Worm (Caenorhabditis elegans) whole organism, mixed stage, embryonic: ENCODE data around the gene C54E4.5.

Experiments
- M03D4.4 ChIP-seq: sonication (generic microtip); optimal IDR thresholded peaks from 2 replicates; lab custom pipeline; 2017; ENCODE audit warnings: mild to moderate bottlenecking, missing genetic modification characterization, missing compliant biosample characterization
- bed-3 ChIP-seq: fragments of 200-800 bp; sonication (Bioruptor generic); optimal IDR thresholded peaks from 3 replicates; lab custom pipeline; 2018; ENCODE audit warnings: mild to moderate bottlenecking, missing genetic modification characterization, moderate library complexity, missing compliant biosample characterization
- blmp-1 ChIP-seq: fragments of 150-350 bp; optimal IDR thresholded peaks from 2 replicates; lab custom pipeline; 2014; ENCODE audit warnings: missing biosample characterization, missing genetic modification characterization
- ceh-39 ChIP-seq: fragments of 150-350 bp; optimal IDR thresholded peaks from 2 replicates; lab custom pipeline; 2014; ENCODE audit warnings: missing biosample characterization, missing genetic modification characterization
- ceh-43 ChIP-seq: fragments of 200-800 bp; sonication (Bioruptor generic); optimal IDR thresholded peaks from 2 replicates; lab custom pipeline; 2018; ENCODE audit warnings: mild to moderate bottlenecking, missing genetic modification characterization, moderate library complexity, missing compliant biosample characterization
- ceh-83 ChIP-seq: fragments of 200-800 bp; sonication (Bioruptor generic); optimal IDR thresholded peaks from 2 replicates; lab custom pipeline; 2018; ENCODE audit warnings: mild to moderate bottlenecking, missing genetic modification characterization, missing compliant biosample characterization
- ces-1 ChIP-seq: fragments of 150-350 bp; optimal IDR thresholded peaks from 2 replicates; lab custom pipeline; 2014; ENCODE audit warnings: missing biosample characterization, missing genetic modification reagents, missing genetic modification characterization
- cnd-1 ChIP-seq: fragments of 200-800 bp; sonication (Bioruptor generic); optimal IDR thresholded peaks from 2 replicates; lab custom pipeline; 2018; ENCODE audit warnings: mild to moderate bottlenecking, missing genetic modification characterization, missing compliant biosample characterization
- elt-1 ChIP-seq: sonication (generic microtip); optimal IDR thresholded peaks from 2 replicates; lab custom pipeline; 2017; ENCODE audit warnings: missing genetic modification characterization, mild to moderate bottlenecking, missing compliant biosample characterization, antibody characterized with exemption, moderate library complexity, borderline replicate concordance; ENCODE audit not compliant: insufficient read depth
- elt-3 ChIP-seq: fragments of 150-350 bp; optimal IDR thresholded peaks from 2 replicates; lab custom pipeline; 2014; ENCODE audit warnings: missing biosample characterization, missing genetic modification characterization
- flh-1 ChIP-seq: fragments of 200-800 bp; sonication (Bioruptor generic); optimal IDR thresholded peaks from 2 replicates; lab custom pipeline; 2018; ENCODE audit warnings: mild to moderate bottlenecking, missing genetic modification characterization, moderate library complexity, missing compliant biosample characterization
- ham-2 ChIP-seq: fragments of 200-800 bp; sonication (Bioruptor generic); optimal IDR thresholded peaks from 2 replicates; lab custom pipeline; 2018; ENCODE audit warnings: mild to moderate bottlenecking, missing genetic modification characterization, missing compliant biosample characterization
- hlh-1 ChIP-seq: fragments of 150-350 bp; optimal IDR thresholded peaks from 2 replicates; lab custom pipeline; 2014; ENCODE audit warnings: missing biosample characterization, missing genetic modification reagents, missing genetic modification characterization
- lin-13 ChIP-seq: fragments of 150-350 bp; optimal IDR thresholded peaks from 2 replicates; lab custom pipeline; 2014; ENCODE audit warnings: missing biosample characterization, missing genetic modification characterization
- lin-32 ChIP-seq: fragments of 200-800 bp; sonication (Bioruptor generic); optimal IDR thresholded peaks from 2 replicates; lab custom pipeline; 2018; ENCODE audit warnings: mild to moderate bottlenecking, missing genetic modification characterization, missing compliant biosample characterization
- lsy-2 ChIP-seq: fragments of 150-350 bp; optimal IDR thresholded peaks from 2 replicates; lab custom pipeline; 2014; ENCODE audit warnings: missing biosample characterization, missing genetic modification characterization
- mab-5 ChIP-seq: fragments of 150-350 bp; optimal IDR thresholded peaks from 2 replicates; lab custom pipeline; 2014; ENCODE audit warnings: missing biosample characterization, missing genetic modification characterization
- mep-1 ChIP-seq: fragments of 150-350 bp; optimal IDR thresholded peaks from 2 replicates; lab custom pipeline; 2017; ENCODE audit warnings: missing biosample characterization, missing genetic modification reagents, missing genetic modification characterization, inconsistent platforms
- mls-2 ChIP-seq: sonication (generic microtip); optimal IDR thresholded peaks from 2 replicates; lab custom pipeline; 2016; ENCODE audit warnings: mild to moderate bottlenecking, missing genetic modification characterization, moderate library complexity, missing compliant biosample characterization
- nhr-12 ChIP-seq: fragments of 150-350 bp; optimal IDR thresholded peaks from 2 replicates; lab custom pipeline; 2014; ENCODE audit warnings: missing biosample characterization, missing genetic modification characterization
- nhr-2 ChIP-seq: fragments of 150-350 bp; optimal IDR thresholded peaks from 2 replicates; lab custom pipeline; 2014; ENCODE audit warnings: missing biosample characterization, missing genetic modification characterization
- nhr-237 ChIP-seq: fragments of 150-350 bp; optimal IDR thresholded peaks from 2 replicates; lab custom pipeline; 2014; ENCODE audit warnings: missing biosample characterization, missing genetic modification characterization
- nhr-28 ChIP-seq: fragments of 150-350 bp; optimal IDR thresholded peaks from 2 replicates; lab custom pipeline; 2014; ENCODE audit warnings: missing biosample characterization, missing genetic modification characterization
- nhr-76 ChIP-seq: sonication (generic microtip); optimal IDR thresholded peaks from 2 replicates; lab custom pipeline; 2017; ENCODE audit warnings: missing biosample characterization, missing genetic modification characterization
- pha-4 ChIP-seq: fragments of 150-350 bp; optimal IDR thresholded peaks from 2 replicates; lab custom pipeline; 2018; ENCODE audit warnings: missing biosample characterization, missing genetic modification reagents, missing genetic modification characterization
- sem-2 ChIP-seq: fragments of 200-800 bp; sonication (Bioruptor generic); optimal IDR thresholded peaks from 2 replicates; lab custom pipeline; 2018; ENCODE audit warnings: mild to moderate bottlenecking, missing genetic modification characterization, missing compliant biosample characterization
- snpc-4 ChIP-seq: fragments of 150-350 bp; optimal IDR thresholded peaks from 2 replicates; lab custom pipeline; 2014; ENCODE audit warnings: missing biosample characterization, missing genetic modification characterization
- sptf-1 ChIP-seq: sonication (generic microtip); optimal IDR thresholded peaks from 2 replicates; lab custom pipeline; 2017; ENCODE audit warnings: mild to moderate bottlenecking, missing genetic modification characterization, moderate library complexity, missing compliant biosample characterization
- tbx-8 ChIP-seq: fragments of 200-800 bp; sonication (Bioruptor generic); optimal IDR thresholded peaks from 2 replicates; lab custom pipeline; 2018; ENCODE audit warnings: mild to moderate bottlenecking, missing genetic modification characterization, moderate library complexity, missing compliant biosample characterization
- unc-120 ChIP-seq: sonication (generic microtip); optimal IDR thresholded peaks from 2 replicates; lab custom pipeline; 2017; ENCODE audit warnings: missing genetic modification characterization, missing compliant biosample characterization; ENCODE audit not compliant: poor library complexity, severe bottlenecking
- unc-39 ChIP-seq: fragments of 150-350 bp; optimal IDR thresholded peaks from 2 replicates; lab custom pipeline; 2014; ENCODE audit warnings: missing biosample characterization, missing genetic modification characterization
- unc-62 ChIP-seq: fragments of 150-350 bp; optimal IDR thresholded peaks from 2 replicates; lab custom pipeline; 2014; ENCODE audit warnings: missing biosample characterization, missing genetic modification reagents, missing genetic modification characterization
- zip-8 ChIP-seq: fragments of 150-350 bp; optimal IDR thresholded peaks from 2 replicates; lab custom pipeline; 2014; ENCODE audit warnings: missing biosample characterization, missing genetic modification characterization
- ztf-11 ChIP-seq: fragments of 150-350 bp; optimal IDR thresholded peaks from 2 replicates; lab custom pipeline; 2014; ENCODE audit warnings: missing biosample characterization, missing genetic modification characterization

Gene C54E4.5

ce11 chrIV:2133431-2133940 is 15.6 kb downstream of the C54E4.5 start, which contains the start of gene C23H5.12:
C23H5.12 (plus strand) TSS chrIV:2133481.
- TF ChIP-seq ceh-83 (GFP tag; lab: Kevin White, UChicago) (no peak), nhr-12 (tag; lab: Kevin White, UChicago) (no peak), flh-1 (no peak), M03D4.4 (tag; lab: Kevin White, UChicago) (no peak), nhr-28 (tag; lab: Kevin White, UChicago) (no peak), snpc-4 (no peak), lsy-2 (tag; lab: Kevin White, UChicago) (no peak), blmp-1 (no peak), unc-62 (no peak), lin-32 (GFP tag; lab: Kevin White, UChicago) (no peak), nhr-76 (tag; lab: Kevin White, UChicago) (no peak), ztf-11 (no peak), ces-1 (GFP tag; lab: Kevin White, UChicago) (no peak)

- TF ChIP-seq sem-2 (no peak), lsy-2 (tag; lab: Kevin White, UChicago) (no peak), nhr-237 (tag; lab: Kevin White, UChicago) (no peak), flh-1 (no peak), unc-62 (no peak), nhr-12 (tag; lab: Kevin White, UChicago) (no peak), elt-1 (no peak), elt-3 (tag; lab: Kevin White, UChicago) (no peak), unc-39 (tag; lab: Kevin White, UChicago) (no peak), M03D4.4 (tag; lab: Kevin White, UChicago) (no peak), nhr-2 (no peak), mab-5 (tag; lab: Kevin White, UChicago) (no peak), sptf-1 (tag; lab: Kevin White, UChicago) (no peak), lin-13 (tag; lab: Kevin White, UChicago) (no peak)
- TF ChIP-seq, all 35 proteins: peak for 0
Observed at ce11 chrIV:2130714-2131113, 18.4 kb downstream of the C54E4.5 start, which contains the start of gene prmt-6. prmt-6 (plus strand) TSS chrIV:2130965.

ce11 chrIV:2128761-2129160 is 20.3 kb downstream of the C54E4.5 start, which contains the start of gene grl-20:
grl-20 (minus strand) TSS chrIV:2128861.
- no peak for TF ChIP-seq lsy-2 (tag; lab: Kevin White, UChicago)
- no peak for TF ChIP-seq unc-62
- TF ChIP-seq mls-2 (tag; lab: Kevin White, UChicago), result no peak
- no peak for TF ChIP-seq nhr-76 (tag; lab: Kevin White, UChicago)
- TF ChIP-seq hlh-1, result no peak
- no peak for TF ChIP-seq bed-3 (GFP tag; lab: Kevin White, UChicago)
- TF ChIP-seq mab-5 (tag; lab: Kevin White, UChicago), result no peak
- no peak for TF ChIP-seq ham-2 (GFP tag; lab: Kevin White, UChicago)
- TF ChIP-seq cnd-1 (tag; lab: Kevin White, UChicago), result no peak
- TF ChIP-seq unc-120 (tag; lab: Kevin White, UChicago), result no peak
- TF ChIP-seq sptf-1 (tag; lab: Kevin White, UChicago), result no peak
- TF ChIP-seq elt-3 (tag; lab: Kevin White, UChicago), result no peak
- TF ChIP-seq mep-1, result no peak

- TF ChIP-seq zip-8 (tag; lab: Kevin White, UChicago), result no peak
- TF ChIP-seq lin-13 (tag; lab: Kevin White, UChicago), result no peak
- TF ChIP-seq ztf-11, result no peak
- TF ChIP-seq unc-39 (tag; lab: Kevin White, UChicago), result no peak
- TF ChIP-seq tbx-8, result no peak
- no peak for TF ChIP-seq nhr-12 (tag; lab: Kevin White, UChicago)
Observed at ce11 chrIV:2127375-2127774, 21.7 kb downstream of the C54E4.5 start.

ce11 chrIV:2122488-2122887 is 26.6 kb downstream of the C54E4.5 start, which contains the start of gene glb-7:
glb-7 (plus strand) TSS chrIV:2122788.
- TF ChIP-seq ceh-39 (no peak), nhr-12 (tag; lab: Kevin White, UChicago) (no peak), unc-120 (tag; lab: Kevin White, UChicago) (no peak), ceh-43 (GFP tag; lab: Kevin White, UChicago) (no peak), sem-2 (no peak), nhr-237 (tag; lab: Kevin White, UChicago) (no peak), pha-4 (no peak), ces-1 (GFP tag; lab: Kevin White, UChicago) (no peak), bed-3 (GFP tag; lab: Kevin White, UChicago) (no peak), elt-3 (tag; lab: Kevin White, UChicago) (no peak), blmp-1 (no peak), flh-1 (no peak), M03D4.4 (tag; lab: Kevin White, UChicago) (no peak), nhr-76 (tag; lab: Kevin White, UChicago) (no peak), zip-8 (tag; lab: Kevin White, UChicago) (no peak), hlh-1 (no peak), ceh-83 (GFP tag; lab: Kevin White, UChicago) (no peak), nhr-28 (tag; lab: Kevin White, UChicago) (no peak), snpc-4 (no peak), lin-32 (GFP tag; lab: Kevin White, UChicago) (no peak)
